Worm (Caenorhabditis elegans) whole organism, mixed stage, embryonic: Measurements from ENCODE around the gene dyrb-1.

ENCODE experiments used
- blmp-1 ChIP-seq: fragments of 150-350 bp; optimal IDR thresholded peaks from 2 replicates; lab custom pipeline; 2014; ENCODE audit warnings: missing biosample characterization, missing genetic modification characterization
- lin-13 ChIP-seq: fragments of 150-350 bp; optimal IDR thresholded peaks from 2 replicates; lab custom pipeline; 2014; ENCODE audit warnings: missing biosample characterization, missing genetic modification characterization
- lsy-2 ChIP-seq: fragments of 150-350 bp; optimal IDR thresholded peaks from 2 replicates; lab custom pipeline; 2014; ENCODE audit warnings: missing biosample characterization, missing genetic modification characterization
- mep-1 ChIP-seq: fragments of 150-350 bp; optimal IDR thresholded peaks from 2 replicates; lab custom pipeline; 2017; ENCODE audit warnings: missing biosample characterization, missing genetic modification reagents, missing genetic modification characterization, inconsistent platforms
- nhr-12 ChIP-seq: fragments of 150-350 bp; optimal IDR thresholded peaks from 2 replicates; lab custom pipeline; 2014; ENCODE audit warnings: missing biosample characterization, missing genetic modification characterization
- nhr-237 ChIP-seq: fragments of 150-350 bp; optimal IDR thresholded peaks from 2 replicates; lab custom pipeline; 2014; ENCODE audit warnings: missing biosample characterization, missing genetic modification characterization
- sem-2 ChIP-seq: fragments of 200-800 bp; sonication (Bioruptor generic); optimal IDR thresholded peaks from 2 replicates; lab custom pipeline; 2018; ENCODE audit warnings: mild to moderate bottlenecking, missing genetic modification characterization, missing compliant biosample characterization
- unc-62 ChIP-seq: fragments of 150-350 bp; optimal IDR thresholded peaks from 2 replicates; lab custom pipeline; 2014; ENCODE audit warnings: missing biosample characterization, missing genetic modification reagents, missing genetic modification characterization
- ztf-11 ChIP-seq: fragments of 150-350 bp; optimal IDR thresholded peaks from 2 replicates; lab custom pipeline; 2014; ENCODE audit warnings: missing biosample characterization, missing genetic modification characterization

DNA sequence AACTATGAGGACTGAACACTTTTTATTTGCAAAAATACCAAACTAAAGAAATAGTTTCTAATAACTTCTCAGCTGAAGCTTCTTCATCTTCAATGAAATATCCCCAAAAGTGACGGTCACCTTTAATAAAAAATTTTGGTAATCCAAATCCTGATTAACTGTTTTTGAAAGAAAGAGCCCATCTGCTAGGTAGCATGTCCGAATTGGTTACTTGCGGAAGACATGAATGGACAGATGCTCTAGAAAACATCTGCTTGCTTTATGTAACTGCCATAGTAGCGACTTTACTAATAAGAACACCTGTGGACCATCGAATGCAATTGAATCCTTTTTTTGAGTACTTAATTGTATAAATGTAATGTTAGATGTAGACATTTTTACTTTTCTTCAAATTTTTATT, 47.9 kb downstream of the dyrb-1 start:
- TF ChIP-seq ztf-11 (tag; lab: Kevin White, UChicago) = no peak
- no peak for TF ChIP-seq lin-13
- TF ChIP-seq nhr-12 (tag; lab: Kevin White, UChicago) = no peak
- no peak for TF ChIP-seq lsy-2 (tag; lab: Kevin White, UChicago)
- TF ChIP-seq sem-2 (GFP tag; lab: Kevin White, UChicago) = no peak
- TF ChIP-seq blmp-1 (tag; lab: Kevin White, UChicago) = no peak
- TF ChIP-seq nhr-237 (tag; lab: Kevin White, UChicago) = no peak
- no peak for TF ChIP-seq unc-62 (GFP tag; lab: Kevin White, UChicago)
- no peak for TF ChIP-seq mep-1 (tag; lab: Kevin White, UChicago)
